Worm (Caenorhabditis elegans) whole organism, dauer: ENCODE results near the gene rab-37.

Experiments used
- unc-62 ChIP-seq: sonication (generic microtip); optimal IDR thresholded peaks from 2 replicates; lab custom pipeline; 2017; ENCODE audit warnings: missing biosample characterization, missing genetic modification reagents, missing genetic modification characterization

The rab-37 gene

DNA sequence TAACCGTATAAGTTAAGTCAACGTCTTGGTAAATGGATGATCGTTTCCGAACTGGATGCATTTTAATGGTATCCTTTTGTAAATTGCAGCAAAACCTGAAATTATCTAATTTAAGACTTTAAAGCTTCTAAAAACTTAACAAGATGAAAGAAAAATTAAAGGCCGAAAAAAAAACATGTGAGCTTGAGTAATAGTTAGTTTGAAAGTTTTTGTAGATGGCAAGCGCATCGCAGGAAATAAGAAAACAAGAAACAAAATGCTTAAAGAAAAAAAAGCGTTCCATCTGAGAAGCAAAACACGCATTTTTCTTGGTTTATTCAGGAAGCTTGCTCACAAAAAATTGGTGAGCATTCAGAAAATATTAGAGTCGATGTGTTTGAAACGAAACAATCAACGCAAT lies at the start of gene rab-37:
Gene rab-37 (minus strand): TSS at position 101 of the 400 bp plus-strand sequence.
- no peak for TF ChIP-seq unc-62 (GFP tag; lab: Kevin White, UChicago)

DNA sequence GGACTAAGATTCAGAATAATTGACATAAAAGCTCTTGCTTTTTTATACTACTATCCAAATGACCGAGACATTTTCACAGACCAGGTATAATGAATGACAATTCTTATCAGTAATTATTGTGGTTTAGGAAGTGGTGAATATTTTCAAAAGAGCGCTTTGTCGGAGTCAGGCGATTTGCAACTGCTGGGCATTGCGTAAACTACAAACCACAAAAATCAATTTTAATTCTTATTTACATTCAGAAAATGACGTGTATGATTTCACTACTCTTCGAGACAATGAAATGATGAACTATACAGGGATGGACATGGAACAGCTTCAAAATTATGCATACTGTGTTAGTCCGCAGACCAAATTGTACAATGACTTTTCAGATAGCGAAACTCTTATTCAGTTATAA lies 48.8 kb upstream of the rab-37 start:
- TF ChIP-seq unc-62 (GFP tag; lab: Kevin White, UChicago), result no peak

ce11 chrX:4283989-4284388 lies 48.3 kb upstream of the rab-37 start, which contains the start of gene ets-10:
ets-10 (plus strand) TSS chrX:4284189.
- no peak for TF ChIP-seq unc-62 (GFP tag; lab: Kevin White, UChicago)

- no peak for TF ChIP-seq unc-62 (GFP tag; lab: Kevin White, UChicago)
Measured at ce11 chrX:4282380-4282779, 46.7 kb upstream of the rab-37 start, which contains the start of gene C52B9.19. C52B9.19 (plus strand) TSS chrX:4282555.

- TF ChIP-seq unc-62 (GFP tag; lab: Kevin White, UChicago), result no peak
Measured at ce11 chrX:4279294-4279782, 43.7 kb upstream of the rab-37 start, which contains the start of the genes twk-28 and ets-9. twk-28 (minus strand) TSS chrX:4279344. ets-9 (plus strand) TSS chrX:4279703.

DNA sequence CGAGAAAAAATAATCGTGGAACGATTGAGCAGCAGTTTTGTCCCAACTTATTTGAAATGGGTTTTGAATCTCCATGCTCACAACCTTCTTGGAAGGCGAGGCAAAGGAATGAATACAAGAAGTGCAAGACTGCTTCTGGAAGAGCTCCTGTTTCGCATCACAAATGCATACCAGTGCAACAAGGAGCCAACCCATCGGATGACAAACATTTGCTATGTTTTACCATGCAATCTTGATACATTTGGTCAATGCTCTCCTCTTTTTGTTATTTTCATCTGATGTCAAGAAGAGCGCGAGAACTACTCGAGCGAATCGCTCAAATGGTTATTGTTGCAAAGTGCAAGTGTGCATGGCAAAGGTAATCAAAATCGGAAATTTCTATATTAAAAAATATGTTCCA lies 38.5 kb upstream of the rab-37 start, which contains the start of gene mec-18:
Gene mec-18 (minus strand): TSS at position 101 of the 400 bp plus-strand sequence.
- no peak for TF ChIP-seq unc-62 (GFP tag; lab: Kevin White, UChicago)

DNA sequence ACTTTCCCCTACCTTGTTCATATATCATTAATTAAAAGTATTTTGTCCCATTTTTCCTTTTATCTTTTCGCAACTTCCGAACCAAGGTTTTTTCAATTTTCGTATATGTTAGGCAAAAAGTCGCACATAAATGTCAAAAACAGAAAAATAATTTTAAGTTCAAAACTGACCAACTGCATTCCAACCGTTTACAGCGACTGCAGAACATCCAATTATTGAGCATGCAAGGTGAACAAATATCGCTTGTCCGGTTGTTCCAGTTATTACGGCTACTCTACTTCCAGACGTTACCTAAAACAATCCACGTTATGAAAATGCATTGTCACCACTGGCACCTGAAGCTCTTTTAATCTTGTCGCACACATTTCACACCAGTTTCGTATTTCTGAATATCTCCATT lies 38.0 kb upstream of the rab-37 start, which contains the start of gene C52B9.10:
Gene C52B9.10 (plus strand): TSS at position 301 of the 400 bp plus-strand sequence.
- no peak for TF ChIP-seq unc-62 (GFP tag; lab: Kevin White, UChicago)

- TF ChIP-seq unc-62 (GFP tag; lab: Kevin White, UChicago), result no peak
Measured at ce11 chrX:4268396-4268795, 32.7 kb upstream of the rab-37 start.

ce11 chrX:4266178-4266931 lies 30.7 kb upstream of the rab-37 start:
- no peak for TF ChIP-seq unc-62 (GFP tag; lab: Kevin White, UChicago)

- no peak for TF ChIP-seq unc-62 (GFP tag; lab: Kevin White, UChicago)
Measured at ce11 chrX:4265283-4265907, 29.7 kb upstream of the rab-37 start, which contains the start of gene coel-1. coel-1 (plus strand) TSS chrX:4265663.

ce11 chrX:4263820-4264219 lies 28.2 kb upstream of the rab-37 start:
- TF ChIP-seq unc-62 (GFP tag; lab: Kevin White, UChicago), result no peak

DNA sequence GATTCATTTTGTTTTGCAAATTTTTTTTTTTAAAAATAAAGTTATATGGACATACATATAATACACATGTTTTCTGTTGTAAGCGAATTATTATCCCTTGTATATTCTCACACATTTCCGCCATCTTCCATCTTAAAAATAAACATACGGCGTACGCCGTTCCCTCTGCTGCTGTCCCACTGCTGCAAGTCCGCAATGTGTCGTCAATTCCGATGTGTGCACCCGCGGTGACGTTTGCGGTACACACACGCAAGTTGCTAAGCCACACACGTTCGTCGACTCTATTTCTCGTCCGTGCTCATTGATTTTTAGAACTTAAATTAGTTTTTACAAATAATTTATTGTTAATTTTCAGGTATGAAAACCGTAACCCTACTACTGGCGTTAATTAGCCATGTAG lies 24.6 kb upstream of the rab-37 start, which contains the start of gene C52B9.4:
Gene C52B9.4 (plus strand): TSS at position 356 of the 400 bp plus-strand sequence.
- no peak for TF ChIP-seq unc-62 (GFP tag; lab: Kevin White, UChicago)

DNA sequence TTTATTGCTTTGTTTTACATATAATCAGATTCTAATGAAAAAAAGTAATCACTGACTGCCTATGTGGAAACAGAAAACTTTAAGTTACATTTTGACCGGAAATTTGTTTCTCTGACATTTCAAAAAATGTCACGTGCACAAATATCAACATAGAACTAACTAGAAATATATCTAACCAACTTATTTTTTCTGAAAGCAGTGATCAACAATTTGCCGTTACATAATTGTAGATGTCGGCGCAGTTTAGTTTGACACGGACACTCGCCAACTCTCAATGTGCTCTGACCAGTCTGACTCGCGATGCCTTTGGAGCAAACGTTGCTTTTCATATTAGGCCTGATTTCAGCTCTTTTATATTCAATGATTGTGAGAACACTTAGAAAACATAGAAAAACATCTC lies 21.1 kb upstream of the rab-37 start, which contains the start of gene srv-6:
Gene srv-6 (plus strand): TSS at position 301 of the 400 bp plus-strand sequence.
- TF ChIP-seq unc-62 (GFP tag; lab: Kevin White, UChicago), result no peak

DNA sequence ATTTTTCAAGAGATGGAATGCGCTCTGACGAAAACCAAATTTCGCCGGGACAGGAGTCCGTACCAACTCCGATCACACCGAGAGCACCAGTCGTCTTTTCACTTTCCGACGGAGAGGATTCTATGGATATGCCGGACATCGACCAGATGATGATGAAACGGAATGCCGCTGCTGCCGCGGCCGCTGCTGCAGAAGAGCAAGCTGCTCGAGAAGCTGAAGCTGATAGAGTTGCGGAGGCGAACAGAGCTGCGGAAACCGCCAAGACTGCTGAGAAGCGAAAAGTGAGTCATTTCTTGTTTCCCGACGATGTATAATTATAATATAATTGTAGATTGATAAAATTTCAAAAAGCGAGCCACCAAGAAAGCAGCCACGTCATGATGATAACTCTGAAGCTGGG lies 19.7 kb upstream of the rab-37 start:
- TF ChIP-seq unc-62 (GFP tag; lab: Kevin White, UChicago), result no peak

DNA sequence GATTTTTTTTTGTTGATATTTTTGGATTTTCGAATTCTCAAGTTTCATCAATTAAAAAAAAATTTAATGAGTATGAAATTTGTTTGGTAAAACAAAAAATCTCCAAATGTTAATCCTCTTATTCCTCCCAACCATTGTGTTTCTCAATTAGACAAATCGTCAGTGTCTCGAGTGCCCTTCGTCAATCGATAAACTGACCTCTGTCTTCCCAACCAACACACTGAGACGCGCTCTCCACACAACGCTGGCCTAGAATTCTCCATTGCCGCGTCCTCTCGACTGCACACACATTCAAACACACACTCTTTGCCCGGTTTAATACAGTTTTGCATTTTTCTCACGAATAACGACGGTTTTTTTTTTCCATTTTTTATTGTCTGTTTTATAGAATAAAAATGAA lies 19.1 kb upstream of the rab-37 start, which contains the start of gene taf-11.1:
Gene taf-11.1 (plus strand): TSS at position 389 of the 400 bp plus-strand sequence.
- TF ChIP-seq unc-62 (GFP tag; lab: Kevin White, UChicago), result no peak

DNA sequence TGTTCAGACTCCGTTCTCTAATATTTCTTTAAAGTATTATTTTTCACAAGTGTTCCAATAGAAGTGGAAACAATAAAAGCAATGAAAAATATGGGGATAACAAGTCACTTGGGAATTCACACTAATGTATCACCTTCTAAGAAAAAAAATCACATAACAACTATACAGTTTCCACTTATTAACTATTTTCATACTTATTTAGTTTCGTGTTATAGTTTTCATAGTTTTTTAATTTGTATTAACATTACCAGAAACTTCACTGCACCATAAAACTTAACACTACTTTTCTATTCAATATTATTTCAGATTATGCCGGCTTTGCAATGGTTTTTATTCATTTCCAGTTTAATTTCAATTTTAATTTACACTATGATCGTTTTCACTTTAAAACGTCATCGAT lies 16.4 kb upstream of the rab-37 start, which contains the start of gene srv-5:
Gene srv-5 (plus strand): TSS at position 301 of the 400 bp plus-strand sequence.
- no peak for TF ChIP-seq unc-62 (GFP tag; lab: Kevin White, UChicago)
